Worm (Caenorhabditis elegans) whole organism, young adult: ENCODE measurements around the gene nfya-1.

Source experiments
- B0035.1 ChIP-seq: sonication (generic microtip); optimal IDR thresholded peaks from 2 replicates; lab custom pipeline; 2016; ENCODE audit warnings: missing genetic modification characterization, mild to moderate bottlenecking, missing compliant biosample characterization, missing genotype, missing genetic modification reagents
- B0261.1 ChIP-seq: sonication (generic microtip); optimal IDR thresholded peaks from 2 replicates; lab custom pipeline; 2016; ENCODE audit warnings: mild to moderate bottlenecking, missing genetic modification characterization, moderate library complexity, missing compliant biosample characterization
- B0336.3 ChIP-seq: fragments of 200-800 bp; sonication (Bioruptor generic); IDR thresholded peaks from 2 replicates; pipeline ENCODE4 v1.3.6; 2022; ENCODE audit warnings: missing genetic modification characterization, missing compliant biosample characterization
- D2030.7 ChIP-seq: fragments of 200-800 bp; sonication (Bioruptor generic); IDR thresholded peaks from 2 replicates; pipeline ENCODE4 v1.3.6; 2022; ENCODE audit warnings: missing genetic modification reagents, missing genetic modification characterization, missing compliant biosample characterization
- F22D6.2 ChIP-seq: sonication (generic microtip); optimal IDR thresholded peaks from 2 replicates; lab custom pipeline; 2016; ENCODE audit warnings: mild to moderate bottlenecking, missing genetic modification characterization, missing compliant biosample characterization
- F33H1.4 ChIP-seq: fragments of 200-800 bp; sonication (Bioruptor generic); IDR thresholded peaks from 2 replicates; pipeline ENCODE4 v1.3.6; 2022; ENCODE audit warnings: missing genetic modification reagents, missing genetic modification characterization, missing compliant biosample characterization
- F37B4.10 ChIP-seq: fragments of 200-800 bp; sonication (Bioruptor generic); IDR thresholded peaks from 2 replicates; pipeline ENCODE4 v1.3.6; 2022; ENCODE audit warnings: missing genetic modification characterization, missing compliant biosample characterization
- F49E8.2 ChIP-seq: sonication (generic microtip); optimal IDR thresholded peaks from 3 replicates; lab custom pipeline; 2017; ENCODE audit warnings: missing genetic modification characterization, mild to moderate bottlenecking, missing compliant biosample characterization, antibody characterized with exemption, moderate library complexity; ENCODE audit not compliant: insufficient read depth
- K11D2.4 ChIP-seq: fragments of 200-800 bp; sonication (Bioruptor generic); IDR thresholded peaks from 2 replicates; pipeline ENCODE4 v1.3.6; 2022; ENCODE audit warnings: missing genetic modification reagents, missing genetic modification characterization, missing compliant biosample characterization
- T26A5.8 ChIP-seq: sonication (generic microtip); optimal IDR thresholded peaks from 2 replicates; lab custom pipeline; 2016; ENCODE audit warnings: missing genetic modification characterization, missing compliant biosample characterization
- Y53F4B.3 ChIP-seq: fragments of 200-800 bp; sonication (Bioruptor generic); IDR thresholded peaks from 2 replicates; pipeline ENCODE4 v1.3.6; 2022; ENCODE audit warnings: missing genetic modification reagents, missing genetic modification characterization, missing compliant biosample characterization
- Y79H2A.3 ChIP-seq: fragments of 200-800 bp; sonication (Bioruptor generic); conservative IDR thresholded peaks from 2 replicates; pipeline ENCODE4 v1.3.6; 2022; ENCODE audit warnings: missing genetic modification reagents, missing genetic modification characterization, missing compliant biosample characterization
- aptf-2 ChIP-seq: fragments of 200-800 bp; sonication (Bioruptor generic); conservative IDR thresholded peaks from 2 replicates; pipeline ENCODE4 v1.3.6; 2022; ENCODE audit warnings: missing genetic modification reagents, missing genetic modification characterization, missing compliant biosample characterization
- atf-7 ChIP-seq: sonication (generic microtip); optimal IDR thresholded peaks from 2 replicates; lab custom pipeline; 2017; ENCODE audit warnings: mild to moderate bottlenecking, missing genetic modification characterization, missing compliant biosample characterization
- attf-5 ChIP-seq: fragments of 200-800 bp; sonication (Bioruptor generic); optimal IDR thresholded peaks from 2 replicates; lab custom pipeline; 2018; ENCODE audit warnings: mild to moderate bottlenecking, missing genetic modification characterization, missing compliant biosample characterization
- bed-1 ChIP-seq: fragments of 200-800 bp; sonication (Bioruptor generic); IDR thresholded peaks from 2 replicates; pipeline ENCODE4 v1.3.6; 2022; ENCODE audit warnings: missing genetic modification reagents, missing genetic modification characterization, missing compliant biosample characterization
- cebp-2 ChIP-seq: fragments of 200-800 bp; sonication (Bioruptor generic); IDR thresholded peaks from 2 replicates; pipeline ENCODE4 v1.3.6; 2022; ENCODE audit warnings: missing genetic modification characterization, missing compliant biosample characterization
- ceh-100 ChIP-seq: fragments of 200-800 bp; sonication (Bioruptor generic); IDR thresholded peaks from 2 replicates; pipeline ENCODE4 v1.3.6; 2022; ENCODE audit warnings: missing genetic modification reagents, missing genetic modification characterization, missing compliant biosample characterization
- ceh-40 ChIP-seq: fragments of 200-800 bp; sonication (Bioruptor generic); IDR thresholded peaks from 2 replicates; pipeline ENCODE4 v1.3.6; 2022; ENCODE audit warnings: missing genetic modification characterization, missing compliant biosample characterization
- chd-7 ChIP-seq: sonication (generic microtip); optimal IDR thresholded peaks from 2 replicates; lab custom pipeline; 2016; ENCODE audit warnings: mild to moderate bottlenecking, missing genetic modification characterization, moderate library complexity, missing compliant biosample characterization
- die-1 ChIP-seq: sonication (generic microtip); optimal IDR thresholded peaks from 2 replicates; lab custom pipeline; 2016; ENCODE audit warnings: missing genotype, mild to moderate bottlenecking, missing genetic modification characterization, missing compliant biosample characterization
- egl-18 ChIP-seq: fragments of 200-800 bp; sonication (Bioruptor generic); IDR thresholded peaks from 2 replicates; pipeline ENCODE4 v1.3.6; 2022; ENCODE audit warnings: missing genetic modification reagents, missing genetic modification characterization, missing compliant biosample characterization
- ets-4 ChIP-seq: fragments of 200-800 bp; sonication (Bioruptor generic); optimal IDR thresholded peaks from 2 replicates; lab custom pipeline; 2018; ENCODE audit warnings: mild to moderate bottlenecking, missing genetic modification characterization, missing compliant biosample characterization
- fkh-3 ChIP-seq: sonication (generic microtip); optimal IDR thresholded peaks from 2 replicates; lab custom pipeline; 2016; ENCODE audit warnings: mild to moderate bottlenecking, missing genetic modification characterization, missing compliant biosample characterization
- gei-17 ChIP-seq: fragments of 200-800 bp; sonication (Bioruptor generic); optimal IDR thresholded peaks from 2 replicates; lab custom pipeline; 2018; ENCODE audit warnings: mild to moderate bottlenecking, missing genetic modification characterization, missing compliant biosample characterization
- hmg-1.2 ChIP-seq: fragments of 200-800 bp; sonication (Bioruptor generic); IDR thresholded peaks from 2 replicates; pipeline ENCODE4 v1.3.6; 2022; ENCODE audit warnings: missing genetic modification reagents, missing genetic modification characterization, missing compliant biosample characterization
- hmg-20 ChIP-seq: fragments of 200-800 bp; sonication (Bioruptor generic); IDR thresholded peaks from 2 replicates; pipeline ENCODE4 v1.3.6; 2022; ENCODE audit warnings: missing genetic modification reagents, missing genetic modification characterization, missing compliant biosample characterization
- hrde-1 ChIP-seq: sonication (generic microtip); optimal IDR thresholded peaks from 2 replicates; lab custom pipeline; 2016; ENCODE audit warnings: missing genetic modification characterization, mild to moderate bottlenecking, missing compliant biosample characterization, moderate library complexity, missing genotype, missing genetic modification reagents, borderline replicate concordance
- lag-1 ChIP-seq: fragments of 200-800 bp; sonication (Bioruptor generic); IDR thresholded peaks from 2 replicates; pipeline ENCODE4 v1.3.6; 2022; ENCODE audit warnings: missing genetic modification reagents, missing genetic modification characterization, missing compliant biosample characterization
- lin-35 ChIP-seq, 3 experiments: fragments of 150-350 bp in 2 of 3; sonication (generic microtip) in 1 of 3; optimal IDR thresholded peaks; 2 replicates each; lab custom pipeline; 2014 to 2018; ENCODE audit warnings: missing biosample characterization in 3 of 3, missing genetic modification characterization in 3 of 3, missing genetic modification reagents in 3 of 3
- madf-10 ChIP-seq: sonication (generic microtip); optimal IDR thresholded peaks from 2 replicates; lab custom pipeline; 2016; ENCODE audit warnings: mild to moderate bottlenecking, missing genetic modification characterization, missing compliant biosample characterization
- madf-6 ChIP-seq: fragments of 200-800 bp; sonication (Bioruptor generic); IDR thresholded peaks from 2 replicates; pipeline ENCODE4 v1.3.6; 2022; ENCODE audit warnings: missing genetic modification reagents, missing genetic modification characterization, missing compliant biosample characterization
- nhr-120 ChIP-seq: fragments of 200-800 bp; sonication (Bioruptor generic); IDR thresholded peaks from 2 replicates; pipeline ENCODE4 v1.3.6; 2022; ENCODE audit warnings: missing genetic modification characterization, missing compliant biosample characterization
- nhr-80 ChIP-seq: sonication (generic microtip); optimal IDR thresholded peaks from 2 replicates; lab custom pipeline; 2016; ENCODE audit warnings: missing genetic modification characterization, missing compliant biosample characterization
- nhr-90 ChIP-seq: sonication (generic microtip); optimal IDR thresholded peaks from 2 replicates; lab custom pipeline; 2016; ENCODE audit warnings: missing genotype, mild to moderate bottlenecking, missing genetic modification characterization, missing compliant biosample characterization
- pbrm-1 ChIP-seq: fragments of 200-800 bp; sonication (Bioruptor generic); IDR thresholded peaks from 2 replicates; pipeline ENCODE4 v1.3.6; 2022; ENCODE audit warnings: missing genetic modification reagents, missing genetic modification characterization, missing compliant biosample characterization
- pha-4 ChIP-seq: fragments of 150-350 bp; sonication (generic microtip); optimal IDR thresholded peaks from 2 replicates; lab custom pipeline; 2014; ENCODE audit warnings: missing biosample characterization, missing genetic modification reagents, missing genetic modification characterization
- sea-2 ChIP-seq: fragments of 200-800 bp; sonication (Bioruptor generic); IDR thresholded peaks from 2 replicates; pipeline ENCODE4 v1.3.6; 2022; ENCODE audit warnings: missing genetic modification characterization, missing compliant biosample characterization
- snpc-1.3 ChIP-seq: sonication (generic microtip); optimal IDR thresholded peaks from 2 replicates; lab custom pipeline; 2017; ENCODE audit warnings: missing genetic modification characterization, mild to moderate bottlenecking, missing compliant biosample characterization, antibody characterized with exemption, moderate library complexity, missing genotype, missing genetic modification reagents; ENCODE audit not compliant: insufficient read depth
- snpc-4 ChIP-seq, 5 experiments: fragments of 150-350 bp in 1 of 5; sonication (generic microtip) in 4 of 5; optimal IDR thresholded peaks; 2 replicates each; lab custom pipeline; 2014 to 2018; ENCODE audit warnings: missing genetic modification characterization in 5 of 5, missing biosample characterization in 3 of 5, antibody characterized with exemption in 2 of 5, mild to moderate bottlenecking in 2 of 5, missing compliant biosample characterization in 2 of 5, missing genotype in 2 of 5, moderate library complexity in 2 of 5, missing genetic modification reagents in 1 of 5
- sptf-2 ChIP-seq: fragments of 200-800 bp; sonication (Bioruptor generic); optimal IDR thresholded peaks from 2 replicates; lab custom pipeline; 2018; ENCODE audit warnings: mild to moderate bottlenecking, missing genetic modification characterization, missing compliant biosample characterization
- tbx-9 ChIP-seq: sonication (generic microtip); optimal IDR thresholded peaks from 2 replicates; lab custom pipeline; 2016; ENCODE audit warnings: borderline replicate concordance, missing genetic modification characterization, inconsistent platforms, missing compliant biosample characterization
- zfh-2 ChIP-seq: fragments of 200-800 bp; sonication (Bioruptor generic); conservative IDR thresholded peaks from 2 replicates; pipeline ENCODE4 v1.3.6; 2022; ENCODE audit warnings: missing genetic modification reagents, missing genetic modification characterization, missing compliant biosample characterization
- ztf-22 ChIP-seq: fragments of 200-800 bp; sonication (Bioruptor generic); optimal IDR thresholded peaks from 2 replicates; lab custom pipeline; 2018; ENCODE audit warnings: mild to moderate bottlenecking, missing genetic modification characterization, moderate library complexity, missing compliant biosample characterization
- ztf-26 ChIP-seq: sonication (generic microtip); optimal IDR thresholded peaks from 2 replicates; lab custom pipeline; 2017; ENCODE audit warnings: missing genetic modification characterization, missing compliant biosample characterization
- ztf-6 ChIP-seq: fragments of 200-800 bp; sonication (Bioruptor generic); IDR thresholded peaks from 2 replicates; pipeline ENCODE4 v1.3.6; 2022; ENCODE audit warnings: missing genetic modification reagents, missing genetic modification characterization, missing compliant biosample characterization

nfya-1 gene

ce11 chrX:11934933-11935332 lies 11.7 kb downstream of the nfya-1 start (continued):
- TF ChIP-seq ztf-26 (tag; lab: Kevin White, UChicago) (peak; percentile 71), ceh-40 (no peak), gei-17 (GFP tag; lab: Kevin White, UChicago) (peak; percentile 89), pha-4 (tag; lab: Kevin White, UChicago) (no peak), lag-1 (GFP tag; lab: Robert Waterston, UW) (no peak), bed-1 (GFP tag; lab: Robert Waterston, UW) (no peak)

- no peak for TF ChIP-seq nhr-120 (GFP tag; lab: Robert Waterston, UW)
- peak; percentile 86 for TF ChIP-seq D2030.7 (GFP tag; lab: Robert Waterston, UW)
- TF ChIP-seq Y79H2A.3 = no peak
- peak; percentile 42 for TF ChIP-seq B0035.1 (tag; lab: Kevin White, UChicago)
- no peak for TF ChIP-seq egl-18 (GFP tag; lab: Robert Waterston, UW)
- TF ChIP-seq ztf-22 (GFP tag; lab: Kevin White, UChicago) = no peak
- TF ChIP-seq nhr-80 (tag; lab: Kevin White, UChicago) = no peak
- TF ChIP-seq pha-4 (tag; lab: Kevin White, UChicago) = no peak
- no peak for TF ChIP-seq ztf-6 (GFP tag; lab: Robert Waterston, UW)
- no peak for TF ChIP-seq T26A5.8 (tag; lab: Kevin White, UChicago)
- no peak for TF ChIP-seq B0336.3 (GFP tag; lab: Robert Waterston, UW)
- peak; percentile 85 for TF ChIP-seq cebp-2 (GFP tag; lab: Robert Waterston, UW)
- peak; percentile 69 for TF ChIP-seq hmg-1.2 (GFP tag; lab: Robert Waterston, UW)
- no peak for TF ChIP-seq aptf-2
- TF ChIP-seq K11D2.4 = no peak
- TF ChIP-seq nhr-90 (tag; lab: Kevin White, UChicago) = peak; percentile 79
- no peak for TF ChIP-seq ztf-26 (tag; lab: Kevin White, UChicago)
- TF ChIP-seq madf-10 = peak; percentile 35
- TF ChIP-seq tbx-9 (tag; lab: Kevin White, UChicago) = no peak
- TF ChIP-seq attf-5 = peak; percentile 70
- TF ChIP-seq F22D6.2 (tag; lab: Kevin White, UChicago) = no peak
- TF ChIP-seq atf-7 (tag; lab: Kevin White, UChicago) = peak; percentile 26
- no peak for TF ChIP-seq F33H1.4 (GFP tag; lab: Robert Waterston, UW)
- TF ChIP-seq chd-7 (tag; lab: Kevin White, UChicago) = peak; percentile 39
- TF ChIP-seq F37B4.10 (GFP tag; lab: Robert Waterston, UW) = no peak
- peak; percentile 4 for TF ChIP-seq ets-4
- TF ChIP-seq zfh-2 = no peak
- peak; percentile 82; the same call in 1 of the 2 replicates for TF ChIP-seq sea-2 (GFP tag; lab: Robert Waterston, UW)
- no peak for TF ChIP-seq ceh-100
- peak; percentile 84 for TF ChIP-seq die-1 (tag; lab: Kevin White, UChicago)
- TF ChIP-seq hrde-1 (tag; lab: Kevin White, UChicago) = peak; percentile 17
- TF ChIP-seq F49E8.2 (tag; lab: Kevin White, UChicago) = no peak
- TF ChIP-seq pbrm-1 (GFP tag; lab: Robert Waterston, UW) = peak; percentile 78
- TF ChIP-seq sptf-2 = peak; percentile 46
- peak; percentile 89 for TF ChIP-seq B0261.1 (tag; lab: Kevin White, UChicago)
- TF ChIP-seq Y53F4B.3 (GFP tag; lab: Robert Waterston, UW) = 0 out of 2 replicates have a peak, but pooled peaks have one; percentile 26
- TF ChIP-seq snpc-1.3 (tag; lab: Kevin White, UChicago) = peak; percentile 54
- TF ChIP-seq madf-6 (GFP tag; lab: Robert Waterston, UW) = no peak; the same call in 1 of the 2 replicates
- no peak for TF ChIP-seq lin-35 (GFP tag; optimal IDR thresholded peaks at IDR 0.05; lab: Kevin White, UChicago)
- peak; percentile 16; the same call in 1 of the 2 replicates for TF ChIP-seq hmg-20 (GFP tag; lab: Robert Waterston, UW)
- TF ChIP-seq fkh-3 = no peak
- peak; percentile 39 for TF ChIP-seq snpc-4 (GFP tag; optimal IDR thresholded peaks at IDR 0.05; lab: Kevin White, UChicago)
- TF ChIP-seq snpc-4 (tag; optimal IDR thresholded peaks at IDR 0.05; lab: Kevin White, UChicago) = peak in 2 of 4 experiments; percentile 56 to 70
These were observed 13.1 kb downstream of the nfya-1 start for ce11 chrX:11933547-11933946.
